Fruit fly (Drosophila melanogaster) whole organism, embryonic: ENCODE data around the gene Gclm.

ENCODE experiments used
- Atf-2 ChIP-seq: fragments of 200-800 bp; sonication (Bioruptor generic); optimal IDR thresholded peaks from 2 replicates; lab custom pipeline; 2016; ENCODE audit warnings: missing biosample characterization, missing genetic modification characterization
- Atf3 ChIP-seq: fragments of 200-800 bp; sonication (Bioruptor generic); optimal IDR thresholded peaks from 3 replicates; lab custom pipeline; 2016; ENCODE audit warnings: missing biosample characterization, missing genetic modification characterization
- Blimp-1 ChIP-seq: fragments of 200-800 bp; sonication (Bioruptor generic); optimal IDR thresholded peaks from 3 replicates; lab custom pipeline; 2018; ENCODE audit warnings: missing biosample characterization, missing genetic modification characterization, mild to moderate bottlenecking, moderate library complexity, missing genetic modification reagents
- BtbVII ChIP-seq: fragments of 200-800 bp; sonication (Bioruptor generic); optimal IDR thresholded peaks from 3 replicates; lab custom pipeline; 2017; ENCODE audit warnings: missing biosample characterization, mild to moderate bottlenecking, missing genetic modification characterization
- CG11247 ChIP-seq: fragments of 200-800 bp; sonication (Bioruptor generic); IDR thresholded peaks from 2 replicates; pipeline ENCODE4 v1.3.6; 2022; ENCODE audit warnings: missing biosample characterization, missing genetic modification characterization
- CG11398 ChIP-seq: fragments of 200-800 bp; sonication (Bioruptor generic); optimal IDR thresholded peaks from 2 replicates; lab custom pipeline; 2016; ENCODE audit warnings: missing biosample characterization, missing genetic modification characterization
- CG11504 ChIP-seq: fragments of 200-800 bp; sonication (Bioruptor generic); optimal IDR thresholded peaks from 3 replicates; lab custom pipeline; 2019; ENCODE audit warnings: missing biosample characterization, mild to moderate bottlenecking, missing genetic modification characterization, moderate library complexity
- CG14050 ChIP-seq: fragments of 200-800 bp; sonication (Bioruptor generic); IDR thresholded peaks from 3 replicates; pipeline ENCODE4 v1.3.6; 2022; ENCODE audit warnings: missing biosample characterization, missing genetic modification characterization
- CG17385 ChIP-seq: fragments of 200-800 bp; sonication (Bioruptor generic); optimal IDR thresholded peaks from 3 replicates; lab custom pipeline; 2018; ENCODE audit warnings: missing biosample characterization, mild to moderate bottlenecking, missing genetic modification characterization
- CG2120 ChIP-seq: fragments of 200-800 bp; sonication (Bioruptor generic); optimal IDR thresholded peaks from 3 replicates; lab custom pipeline; 2016; ENCODE audit warnings: missing biosample characterization, missing genetic modification characterization
- CG4282 ChIP-seq: fragments of 200-800 bp; sonication (Bioruptor generic); optimal IDR thresholded peaks from 2 replicates; lab custom pipeline; 2016; ENCODE audit warnings: missing biosample characterization, missing genetic modification characterization
- CG43689 ChIP-seq: fragments of 200-800 bp; sonication (Bioruptor generic); IDR thresholded peaks from 2 replicates; pipeline ENCODE4 v1.3.6; 2022; ENCODE audit warnings: missing biosample characterization, missing genetic modification characterization
- CG6175 ChIP-seq: fragments of 200-800 bp; sonication (Bioruptor generic); IDR thresholded peaks from 3 replicates; pipeline ENCODE4 v1.3.6; 2022; ENCODE audit warnings: missing biosample characterization, missing genetic modification characterization
- CG7745 ChIP-seq: fragments of 200-800 bp; sonication (Bioruptor generic); optimal IDR thresholded peaks from 2 replicates; lab custom pipeline; 2018; ENCODE audit warnings: missing biosample characterization, mild to moderate bottlenecking, missing genetic modification characterization, moderate library complexity
- D19A ChIP-seq: fragments of 200-800 bp; optimal IDR thresholded peaks from 3 replicates; lab custom pipeline; 2019; ENCODE audit warnings: missing biosample characterization, mild to moderate bottlenecking, missing genetic modification characterization, moderate library complexity
- Dek ChIP-seq: fragments of 200-800 bp; sonication (Bioruptor generic); optimal IDR thresholded peaks from 3 replicates; lab custom pipeline; 2019; ENCODE audit warnings: missing biosample characterization, mild to moderate bottlenecking, missing genetic modification characterization, moderate library complexity
- Doc3 ChIP-seq: fragments of 200-800 bp; sonication (Bioruptor generic); IDR thresholded peaks from 3 replicates; pipeline ENCODE4 v1.3.6; 2022; ENCODE audit warnings: missing biosample characterization, missing genetic modification characterization; ENCODE audit not compliant: partially characterized antibody
- Gsc ChIP-seq: fragments of 200-800 bp; sonication (Bioruptor generic); IDR thresholded peaks from 2 replicates; pipeline ENCODE4 v1.3.6; 2022; ENCODE audit warnings: missing biosample characterization, missing genetic modification characterization
- HmgD ChIP-seq: fragments of 200-800 bp; sonication (Bioruptor generic); optimal IDR thresholded peaks from 3 replicates; lab custom pipeline; 2016; ENCODE audit warnings: missing biosample characterization, missing genetic modification characterization
- Hr51 ChIP-seq, 2 experiments: fragments of 200-800 bp; sonication (Bioruptor generic); optimal IDR thresholded peaks; 2 replicates in 1 of 2; 3 replicates in 1 of 2; lab custom pipeline; 2016 to 2018; ENCODE audit warnings: missing biosample characterization in 2 of 2, missing genetic modification characterization in 2 of 2, mild to moderate bottlenecking in 1 of 2, moderate library complexity in 1 of 2
- Jarid2 ChIP-seq: fragments of 200-800 bp; sonication (Bioruptor generic); optimal IDR thresholded peaks from 3 replicates; lab custom pipeline; 2017; ENCODE audit warnings: mild to moderate bottlenecking, missing biosample characterization, missing genetic modification reagents, missing genetic modification characterization
- MESR4 ChIP-seq: fragments of 200-800 bp; sonication (Bioruptor generic); optimal IDR thresholded peaks from 2 replicates; lab custom pipeline; 2018; ENCODE audit warnings: missing biosample characterization, mild to moderate bottlenecking, missing genetic modification characterization, moderate library complexity
- NC2α ChIP-seq: fragments of 200-800 bp; sonication (Bioruptor generic); optimal IDR thresholded peaks from 2 replicates; lab custom pipeline; 2016; ENCODE audit warnings: missing biosample characterization, missing genetic modification characterization
- NC2β ChIP-seq: fragments of 200-800 bp; sonication (Bioruptor generic); optimal IDR thresholded peaks from 2 replicates; lab custom pipeline; 2016; ENCODE audit warnings: missing biosample characterization, missing genetic modification characterization
- NK7.1 ChIP-seq: fragments of 200-800 bp; sonication (Bioruptor generic); optimal IDR thresholded peaks from 3 replicates; lab custom pipeline; 2016; ENCODE audit warnings: missing biosample characterization, missing genetic modification characterization
- PHDP ChIP-seq: fragments of 200-800 bp; sonication (Bioruptor generic); optimal IDR thresholded peaks from 3 replicates; lab custom pipeline; 2018; ENCODE audit warnings: missing biosample characterization, mild to moderate bottlenecking, missing genetic modification characterization, moderate library complexity
- Ptx1 ChIP-seq: fragments of 200-800 bp; sonication (Bioruptor generic); IDR thresholded peaks from 2 replicates; pipeline ENCODE4 v1.3.6; 2022; ENCODE audit warnings: missing biosample characterization, missing genetic modification characterization
- Rfx ChIP-seq: fragments of 200-800 bp; sonication (Bioruptor generic); IDR thresholded peaks from 2 replicates; pipeline ENCODE4 v1.3.6; 2022; ENCODE audit warnings: missing biosample characterization, missing genetic modification characterization
- Sin3A ChIP-seq: fragments of >200 bp; optimal IDR thresholded peaks from 2 replicates; lab custom pipeline; 2018
- Six4 ChIP-seq: fragments of 200-800 bp; sonication (Bioruptor generic); optimal IDR thresholded peaks from 2 replicates; lab custom pipeline; 2016; ENCODE audit warnings: missing biosample characterization, missing genetic modification characterization
- Sox100B ChIP-seq: fragments of 200-800 bp; sonication (Bioruptor generic); optimal IDR thresholded peaks from 3 replicates; lab custom pipeline; 2018; ENCODE audit warnings: missing biosample characterization, mild to moderate bottlenecking, missing genetic modification characterization
- Taf1 ChIP-seq: fragments of 200-800 bp; sonication (Bioruptor generic); IDR thresholded peaks from 2 replicates; pipeline ENCODE4 v1.3.6; 2022; ENCODE audit warnings: missing biosample characterization, missing genetic modification characterization
- Tbp ChIP-seq: fragments of >200 bp; optimal IDR thresholded peaks from 2 replicates; lab custom pipeline; 2018; ENCODE audit warnings: missing biosample characterization, missing genetic modification characterization
- YL-1 ChIP-seq: fragments of 200-800 bp; sonication (Bioruptor generic); optimal IDR thresholded peaks from 3 replicates; lab custom pipeline; 2017; ENCODE audit warnings: missing biosample characterization, mild to moderate bottlenecking, missing genetic modification characterization
- ab ChIP-seq: fragments of 200-800 bp; sonication (Bioruptor generic); optimal IDR thresholded peaks from 2 replicates; lab custom pipeline; 2016; ENCODE audit warnings: missing biosample characterization, missing genetic modification characterization
- ac ChIP-seq: fragments of 200-800 bp; sonication (Bioruptor generic); optimal IDR thresholded peaks from 3 replicates; lab custom pipeline; 2017; ENCODE audit warnings: missing biosample characterization, mild to moderate bottlenecking, missing genetic modification characterization
- bowl ChIP-seq: fragments of 200-800 bp; sonication (Bioruptor generic); IDR thresholded peaks from 2 replicates; pipeline ENCODE4 v1.3.6; 2022; ENCODE audit warnings: missing biosample characterization, missing genetic modification characterization
- chm ChIP-seq: fragments of 200-800 bp; sonication (Bioruptor generic); IDR thresholded peaks from 2 replicates; pipeline ENCODE4 v1.3.6; 2022; ENCODE audit warnings: missing biosample characterization, missing genetic modification characterization
- fd96Cb ChIP-seq: fragments of 200-800 bp; sonication (Bioruptor generic); optimal IDR thresholded peaks from 2 replicates; lab custom pipeline; 2018; ENCODE audit warnings: missing biosample characterization, mild to moderate bottlenecking, missing genetic modification characterization, moderate library complexity
- gt ChIP-seq: fragments of 200-800 bp; sonication (Bioruptor generic); IDR thresholded peaks from 2 replicates; pipeline ENCODE4 v1.3.6; 2022; ENCODE audit warnings: missing biosample characterization, missing genetic modification characterization
- lola ChIP-seq, 3 experiments: fragments of >200 bp in 2 of 3; fragments of 200-800 bp in 1 of 3; sonication (Bioruptor generic) in 1 of 3; optimal IDR thresholded peaks; 2 replicates each; lab custom pipeline; 2017 to 2019; ENCODE audit warnings: missing biosample characterization in 3 of 3, missing genetic modification characterization in 3 of 3, mild to moderate bottlenecking in 1 of 3, moderate library complexity in 1 of 3
- lov ChIP-seq, 2 experiments: fragments of 200-800 bp in 1 of 2; fragments of >200 bp in 1 of 2; sonication (Bioruptor generic) in 1 of 2; IDR thresholded peaks in 1 of 2; optimal IDR thresholded peaks in 1 of 2; 2 replicates in 1 of 2; 3 replicates in 1 of 2; pipeline versions ENCODE4 v1.3.6 to Lab custom; 2017 to 2022; ENCODE audit warnings: missing biosample characterization in 1 of 2, missing genetic modification characterization in 1 of 2
- oc ChIP-seq: fragments of 200-800 bp; sonication (Bioruptor generic); optimal IDR thresholded peaks from 2 replicates; lab custom pipeline; 2018; ENCODE audit warnings: missing biosample characterization, mild to moderate bottlenecking, missing genetic modification characterization, moderate library complexity
- odd ChIP-seq: fragments of 200-800 bp; sonication (Bioruptor generic); optimal IDR thresholded peaks from 2 replicates; lab custom pipeline; 2017; ENCODE audit warnings: missing biosample characterization, mild to moderate bottlenecking, missing genetic modification characterization
- p53 ChIP-seq: fragments of 200-800 bp; sonication (Bioruptor generic); optimal IDR thresholded peaks from 2 replicates; lab custom pipeline; 2016; ENCODE audit warnings: missing biosample characterization, missing genetic modification characterization
- pan ChIP-seq, 4 experiments: fragments of >200 bp in 3 of 4; fragments of 200-800 bp in 1 of 4; sonication (Bioruptor generic) in 1 of 4; optimal IDR thresholded peaks in 3 of 4; IDR thresholded peaks in 1 of 4; 2 replicates each; pipeline versions ENCODE4 v1.3.6 to Lab custom; 2017 to 2022; ENCODE audit warnings: missing biosample characterization in 2 of 4, missing genetic modification characterization in 2 of 4, mixed read lengths in 1 of 4
- pfk ChIP-seq: fragments of 200-800 bp; sonication (Bioruptor generic); optimal IDR thresholded peaks from 2 replicates; lab custom pipeline; 2018; ENCODE audit warnings: missing biosample characterization, mild to moderate bottlenecking, missing genetic modification characterization, moderate library complexity
- phol ChIP-seq: fragments of 200-800 bp; sonication (Bioruptor generic); optimal IDR thresholded peaks from 3 replicates; lab custom pipeline; 2018; ENCODE audit warnings: missing biosample characterization, mild to moderate bottlenecking, missing genetic modification characterization, moderate library complexity
- pros ChIP-seq: fragments of 200-800 bp; sonication (Bioruptor generic); optimal IDR thresholded peaks from 3 replicates; lab custom pipeline; 2019; ENCODE audit warnings: missing biosample characterization, mild to moderate bottlenecking, missing genetic modification characterization, moderate library complexity
- sim ChIP-seq: fragments of 200-800 bp; sonication (Bioruptor generic); IDR thresholded peaks from 2 replicates; pipeline ENCODE4 v1.3.6; 2022; ENCODE audit warnings: missing biosample characterization, missing genetic modification characterization

Gene Gclm

DNA sequence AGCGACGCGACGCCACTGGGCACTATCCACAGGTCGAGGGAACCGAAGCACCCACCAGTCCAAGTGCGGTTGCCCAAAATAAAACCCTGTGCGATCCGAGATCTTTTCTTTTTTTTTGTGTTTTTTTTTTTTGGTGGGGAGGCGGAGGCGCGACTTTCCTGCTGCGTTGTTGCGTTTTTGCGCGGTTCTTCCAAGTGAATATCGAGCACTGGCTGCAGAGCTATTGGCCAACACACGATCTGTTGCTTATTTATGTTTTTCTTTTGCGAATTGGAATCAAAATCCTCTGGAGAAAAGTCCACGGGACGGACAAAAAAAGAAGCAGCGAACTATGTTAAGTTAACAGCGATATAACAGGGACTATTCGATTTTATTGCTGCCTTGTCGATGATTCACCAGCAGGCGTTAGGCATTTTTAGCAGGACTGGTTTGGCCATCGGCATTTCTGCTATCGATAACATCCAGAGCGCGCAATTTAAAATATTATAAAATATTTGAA is 34.5 kb upstream of the Gclm start, which contains the start of gene wge (continued):
- no peak for TF ChIP-seq CG11504 (tag; lab: Kevin White, UChicago)
- TF ChIP-seq pan (optimal IDR thresholded peaks at IDR 0.05; lab: Kevin White, UChicago), result no peak
- TF ChIP-seq pan (GFP tag; optimal IDR thresholded peaks at IDR 0.05 in 1 of 2, IDR thresholded peaks at IDR 0.05 in 1 of 2), result no peak
- TF ChIP-seq Hr51 (GFP tag; optimal IDR thresholded peaks at IDR 0.05; lab: Kevin White, UChicago), result no peak
- TF ChIP-seq PHDP (tag; lab: Kevin White, UChicago), result no peak
- TF ChIP-seq Dek (tag; lab: Kevin White, UChicago), result no peak
- no peak for TF ChIP-seq Tbp
- TF ChIP-seq Sin3A, result peak; percentile 20
- TF ChIP-seq YL-1 (GFP tag; lab: Kevin White, UChicago), result peak; percentile 62
- no peak for TF ChIP-seq Ptx1 (GFP tag; lab: Robert Waterston, UW)
- no peak for TF ChIP-seq CG43689 (GFP tag; lab: Robert Waterston, UW)
- no peak for TF ChIP-seq odd (GFP tag; lab: Kevin White, UChicago)
- no peak for TF ChIP-seq Atf-2 (GFP tag; lab: Kevin White, UChicago)
- TF ChIP-seq BtbVII (GFP tag; lab: Kevin White, UChicago), result no peak
- TF ChIP-seq CG14050 (GFP tag; lab: Robert Waterston, UW), result no peak
- no peak for TF ChIP-seq CG11247 (GFP tag; lab: Robert Waterston, UW)
- TF ChIP-seq CG6175 (GFP tag; lab: Robert Waterston, UW), result no peak
- no peak for TF ChIP-seq pros
- no peak for TF ChIP-seq Taf1
- peak; percentile 21 for TF ChIP-seq phol (tag; lab: Kevin White, UChicago)
- no peak for TF ChIP-seq ab (GFP tag; lab: Kevin White, UChicago)
- no peak for TF ChIP-seq gt (GFP tag; lab: Robert Waterston, UW)
- TF ChIP-seq Gsc (GFP tag; lab: Robert Waterston, UW), result no peak
- no peak for TF ChIP-seq CG7745 (tag; lab: Kevin White, UChicago)
- no peak for TF ChIP-seq D19A (tag; lab: Kevin White, UChicago)
- peak; percentile 44; the same call in 2 of the 3 replicates for TF ChIP-seq Doc3 (GFP tag; lab: Robert Waterston, UW)
- TF ChIP-seq fd96Cb, result no peak
- no peak for TF ChIP-seq Rfx (GFP tag; lab: Robert Waterston, UW)
- TF ChIP-seq Six4 (GFP tag; lab: Kevin White, UChicago), result no peak
- no peak for TF ChIP-seq ac (GFP tag; lab: Kevin White, UChicago)
- TF ChIP-seq p53 (GFP tag; lab: Kevin White, UChicago), result no peak
- TF ChIP-seq lola (GFP tag; optimal IDR thresholded peaks at IDR 0.05; lab: Kevin White, UChicago), result no peak
- TF ChIP-seq NK7.1 (GFP tag; lab: Kevin White, UChicago), result no peak
- TF ChIP-seq oc (tag; lab: Kevin White, UChicago), result no peak
- TF ChIP-seq lov (optimal IDR thresholded peaks at IDR 0.05; lab: Kevin White, UChicago), result no peak
- no peak for TF ChIP-seq lov (GFP tag; IDR thresholded peaks at IDR 0.05; lab: Robert Waterston, UW)
- no peak for TF ChIP-seq CG11398
- no peak for TF ChIP-seq Sox100B (GFP tag; lab: Kevin White, UChicago)
- no peak for TF ChIP-seq HmgD
- TF ChIP-seq Atf3 (GFP tag; lab: Kevin White, UChicago), result no peak
- TF ChIP-seq sim (GFP tag; lab: Robert Waterston, UW), result no peak
- peak; percentile 74 for TF ChIP-seq MESR4 (GFP tag; lab: Kevin White, UChicago)
- no peak for TF ChIP-seq chm (GFP tag; lab: Robert Waterston, UW)
- TF ChIP-seq pfk (GFP tag; lab: Kevin White, UChicago), result no peak
- TF ChIP-seq Jarid2 (GFP tag; lab: Kevin White, UChicago), result no peak
- no peak for TF ChIP-seq NC2β (GFP tag; lab: Kevin White, UChicago)
- no peak for TF ChIP-seq CG2120 (GFP tag; lab: Kevin White, UChicago)
- peak; percentile 56 for TF ChIP-seq CG17385
- no peak for TF ChIP-seq NC2α (GFP tag; lab: Kevin White, UChicago)
- no peak for TF ChIP-seq bowl (GFP tag; lab: Robert Waterston, UW)
- no peak for TF ChIP-seq Blimp-1 (GFP tag; lab: Kevin White, UChicago)
- no peak for TF ChIP-seq CG4282 (GFP tag; lab: Kevin White, UChicago)
